Fruit fly (Drosophila melanogaster) whole organism, embryonic: ENCODE data around the gene Atg14.

Source experiments
- Ada2b ChIP-seq: fragments of 200-800 bp; sonication (Bioruptor generic); IDR thresholded peaks from 2 replicates; pipeline ENCODE4 v1.3.6; 2022; ENCODE audit warnings: missing biosample characterization, missing genetic modification characterization
- Aef1 ChIP-seq: fragments of 200-800 bp; sonication (Bioruptor generic); IDR thresholded peaks from 3 replicates; pipeline ENCODE4 v1.3.6; 2022; ENCODE audit warnings: missing biosample characterization, missing genetic modification characterization
- CG10147 ChIP-seq: fragments of 200-800 bp; sonication (Bioruptor generic); optimal IDR thresholded peaks from 2 replicates; lab custom pipeline; 2019; ENCODE audit warnings: missing biosample characterization, mild to moderate bottlenecking, missing genetic modification characterization, moderate library complexity
- CG10543 ChIP-seq: fragments of 200-800 bp; sonication (Bioruptor generic); optimal IDR thresholded peaks from 3 replicates; lab custom pipeline; 2017; ENCODE audit warnings: missing biosample characterization, mild to moderate bottlenecking, missing genetic modification characterization, moderate library complexity
- CG10959 ChIP-seq: fragments of 200-800 bp; sonication (Bioruptor generic); IDR thresholded peaks from 2 replicates; pipeline ENCODE4 v1.3.6; 2022; ENCODE audit warnings: missing biosample characterization, missing genetic modification characterization
- CG11247 ChIP-seq: fragments of 200-800 bp; sonication (Bioruptor generic); IDR thresholded peaks from 2 replicates; pipeline ENCODE4 v1.3.6; 2022; ENCODE audit warnings: missing biosample characterization, missing genetic modification characterization
- CG11695 ChIP-seq: fragments of 200-800 bp; sonication (Bioruptor generic); IDR thresholded peaks from 3 replicates; pipeline ENCODE4 v1.3.6; 2022; ENCODE audit warnings: missing biosample characterization, missing genetic modification characterization
- CG14441 ChIP-seq: fragments of 200-800 bp; sonication (Bioruptor generic); IDR thresholded peaks from 2 replicates; pipeline ENCODE4 v1.3.6; 2022; ENCODE audit warnings: missing biosample characterization, missing genetic modification characterization
- CG14965 ChIP-seq: fragments of 200-800 bp; sonication (Bioruptor generic); optimal IDR thresholded peaks from 2 replicates; lab custom pipeline; 2016; ENCODE audit warnings: missing biosample characterization, missing genetic modification characterization, borderline replicate concordance
- CG15696 ChIP-seq: fragments of 200-800 bp; sonication (Bioruptor generic); optimal IDR thresholded peaks from 2 replicates; lab custom pipeline; 2019; ENCODE audit warnings: missing biosample characterization, mild to moderate bottlenecking, missing genetic modification characterization, moderate library complexity
- CG1602 ChIP-seq: fragments of 200-800 bp; sonication (Bioruptor generic); optimal IDR thresholded peaks from 3 replicates; lab custom pipeline; 2016; ENCODE audit warnings: missing biosample characterization, missing genetic modification characterization
- CG17612 ChIP-seq: fragments of 200-800 bp; sonication (Bioruptor generic); IDR thresholded peaks from 2 replicates; pipeline ENCODE4 v1.3.6; 2022; ENCODE audit warnings: missing biosample characterization, missing genetic modification characterization
- CG18011 ChIP-seq: fragments of 200-800 bp; sonication (Bioruptor generic); optimal IDR thresholded peaks from 2 replicates; lab custom pipeline; 2017; ENCODE audit warnings: missing biosample characterization, missing genetic modification characterization, mild to moderate bottlenecking, moderate library complexity, missing genotype
- CG18764 ChIP-seq: fragments of 200-800 bp; sonication (Bioruptor generic); optimal IDR thresholded peaks from 3 replicates; lab custom pipeline; 2016; ENCODE audit warnings: missing biosample characterization, missing genetic modification characterization
- CG2120 ChIP-seq: fragments of 200-800 bp; sonication (Bioruptor generic); optimal IDR thresholded peaks from 3 replicates; lab custom pipeline; 2016; ENCODE audit warnings: missing biosample characterization, missing genetic modification characterization
- CG3065 ChIP-seq: fragments of 200-800 bp; sonication (Bioruptor generic); optimal IDR thresholded peaks from 2 replicates; lab custom pipeline; 2016; ENCODE audit warnings: missing biosample characterization, missing genetic modification characterization
- CG3407 ChIP-seq: fragments of 200-800 bp; sonication (Bioruptor generic); optimal IDR thresholded peaks from 2 replicates; lab custom pipeline; 2018; ENCODE audit warnings: missing biosample characterization, mild to moderate bottlenecking, missing genetic modification characterization
- CG4282 ChIP-seq: fragments of 200-800 bp; sonication (Bioruptor generic); optimal IDR thresholded peaks from 2 replicates; lab custom pipeline; 2016; ENCODE audit warnings: missing biosample characterization, missing genetic modification characterization
- CG6654 ChIP-seq: fragments of 200-800 bp; sonication (Bioruptor generic); optimal IDR thresholded peaks from 2 replicates; lab custom pipeline; 2017; ENCODE audit warnings: missing biosample characterization, mild to moderate bottlenecking, missing genetic modification characterization
- CG7745 ChIP-seq: fragments of 200-800 bp; sonication (Bioruptor generic); optimal IDR thresholded peaks from 2 replicates; lab custom pipeline; 2018; ENCODE audit warnings: missing biosample characterization, mild to moderate bottlenecking, missing genetic modification characterization, moderate library complexity
- CG7839 ChIP-seq: fragments of 200-800 bp; sonication (Bioruptor generic); optimal IDR thresholded peaks from 3 replicates; lab custom pipeline; 2018; ENCODE audit warnings: missing biosample characterization, mild to moderate bottlenecking, missing genetic modification characterization, moderate library complexity
- CG9215 ChIP-seq: fragments of 200-800 bp; sonication (Bioruptor generic); IDR thresholded peaks from 2 replicates; pipeline ENCODE4 v1.3.6; 2022; ENCODE audit warnings: missing biosample characterization, missing genetic modification characterization
- Dad ChIP-seq: fragments of 200-800 bp; sonication (Bioruptor generic); optimal IDR thresholded peaks from 3 replicates; lab custom pipeline; 2016; ENCODE audit warnings: missing biosample characterization, missing genetic modification characterization
- Deaf1 ChIP-seq: fragments of 200-800 bp; optimal IDR thresholded peaks from 3 replicates; lab custom pipeline; 2019; ENCODE audit warnings: missing biosample characterization, mild to moderate bottlenecking, missing genetic modification characterization, moderate library complexity
- Eip74EF ChIP-seq, 2 experiments: fragments of 200-800 bp in 1 of 2; fragments of >200 bp in 1 of 2; sonication (Bioruptor generic) in 1 of 2; optimal IDR thresholded peaks; 2 replicates each; lab custom pipeline; 2017 to 2019; ENCODE audit warnings: missing biosample characterization in 2 of 2, missing genetic modification characterization in 2 of 2, mild to moderate bottlenecking in 1 of 2, moderate library complexity in 1 of 2
- Hsf ChIP-seq: fragments of 200-800 bp; sonication (Bioruptor generic); optimal IDR thresholded peaks from 3 replicates; lab custom pipeline; 2016; ENCODE audit warnings: missing biosample characterization, missing genetic modification characterization
- NFAT ChIP-seq: fragments of 200-800 bp; sonication (Bioruptor generic); IDR thresholded peaks from 2 replicates; pipeline ENCODE4 v1.3.6; 2022; ENCODE audit warnings: missing biosample characterization, missing genetic modification characterization
- PHDP ChIP-seq: fragments of 200-800 bp; sonication (Bioruptor generic); optimal IDR thresholded peaks from 3 replicates; lab custom pipeline; 2018; ENCODE audit warnings: missing biosample characterization, mild to moderate bottlenecking, missing genetic modification characterization, moderate library complexity
- Rfx ChIP-seq: fragments of 200-800 bp; sonication (Bioruptor generic); IDR thresholded peaks from 2 replicates; pipeline ENCODE4 v1.3.6; 2022; ENCODE audit warnings: missing biosample characterization, missing genetic modification characterization
- Sin3A ChIP-seq: fragments of >200 bp; optimal IDR thresholded peaks from 2 replicates; lab custom pipeline; 2018
- Sry-β ChIP-seq: fragments of 200-800 bp; sonication (Bioruptor generic); optimal IDR thresholded peaks from 2 replicates; lab custom pipeline; 2018; ENCODE audit warnings: missing biosample characterization, mild to moderate bottlenecking, missing genetic modification characterization, moderate library complexity
- Sry-δ ChIP-seq: fragments of 200-800 bp; sonication (Bioruptor generic); optimal IDR thresholded peaks from 2 replicates; lab custom pipeline; 2016; ENCODE audit warnings: missing biosample characterization, missing genetic modification characterization
- Vsx1 ChIP-seq: fragments of 200-800 bp; sonication (Bioruptor generic); optimal IDR thresholded peaks from 2 replicates; lab custom pipeline; 2017; ENCODE audit warnings: missing biosample characterization, mild to moderate bottlenecking, missing genetic modification characterization, missing genetic modification reagents
- ac ChIP-seq: fragments of 200-800 bp; sonication (Bioruptor generic); optimal IDR thresholded peaks from 3 replicates; lab custom pipeline; 2017; ENCODE audit warnings: missing biosample characterization, mild to moderate bottlenecking, missing genetic modification characterization
- az2 ChIP-seq: fragments of 200-800 bp; sonication (Bioruptor generic); optimal IDR thresholded peaks from 3 replicates; lab custom pipeline; 2016; ENCODE audit warnings: missing biosample characterization, missing genetic modification characterization
- bbx ChIP-seq: fragments of 200-800 bp; sonication (Bioruptor generic); IDR thresholded peaks from 2 replicates; pipeline ENCODE4 v1.3.6; 2022; ENCODE audit warnings: missing biosample characterization, missing genetic modification characterization; ENCODE audit not compliant: partially characterized antibody
- cas ChIP-seq: fragments of 200-800 bp; sonication (Bioruptor generic); IDR thresholded peaks from 2 replicates; pipeline ENCODE4 v1.3.6; 2022; ENCODE audit warnings: missing biosample characterization, missing genetic modification characterization
- emc ChIP-seq: fragments of 200-800 bp; sonication (Bioruptor generic); optimal IDR thresholded peaks from 2 replicates; lab custom pipeline; 2016; ENCODE audit warnings: missing biosample characterization, missing genetic modification characterization
- exex ChIP-seq: fragments of 200-800 bp; sonication (Bioruptor generic); optimal IDR thresholded peaks from 4 replicates; lab custom pipeline; 2018; ENCODE audit warnings: missing biosample characterization, mild to moderate bottlenecking, missing genetic modification characterization, moderate library complexity
- fd102C ChIP-seq: fragments of 200-800 bp; sonication (Bioruptor generic); optimal IDR thresholded peaks from 2 replicates; lab custom pipeline; 2018; ENCODE audit warnings: missing biosample characterization, mild to moderate bottlenecking, missing genetic modification characterization, moderate library complexity
- inv ChIP-seq: fragments of 200-800 bp; sonication (Bioruptor generic); IDR thresholded peaks from 2 replicates; pipeline ENCODE4 v1.3.6; 2022; ENCODE audit warnings: missing biosample characterization, missing genetic modification characterization; ENCODE audit not compliant: partially characterized antibody
- lmd ChIP-seq: fragments of 200-800 bp; sonication (Bioruptor generic); IDR thresholded peaks from 2 replicates; pipeline ENCODE4 v1.3.6; 2022; ENCODE audit warnings: missing biosample characterization, missing genetic modification characterization
- luna ChIP-seq: fragments of 200-800 bp; sonication (Bioruptor generic); optimal IDR thresholded peaks from 2 replicates; lab custom pipeline; 2016; ENCODE audit warnings: missing biosample characterization, missing genetic modification characterization
- repo ChIP-seq: fragments of 200-800 bp; sonication (Bioruptor generic); optimal IDR thresholded peaks from 2 replicates; lab custom pipeline; 2016; ENCODE audit warnings: missing biosample characterization, missing genetic modification characterization
- scrt ChIP-seq: fragments of 200-800 bp; sonication (Bioruptor generic); optimal IDR thresholded peaks from 2 replicates; lab custom pipeline; 2018; ENCODE audit warnings: missing biosample characterization, mild to moderate bottlenecking, missing genetic modification characterization, moderate library complexity
- sima ChIP-seq: fragments of 200-800 bp; sonication (Bioruptor generic); optimal IDR thresholded peaks from 2 replicates; lab custom pipeline; 2016; ENCODE audit warnings: missing biosample characterization, missing genetic modification characterization
- stc ChIP-seq: fragments of 200-800 bp; sonication (Bioruptor generic); IDR thresholded peaks from 2 replicates; pipeline ENCODE4 v1.3.6; 2022; ENCODE audit warnings: missing biosample characterization, missing genetic modification characterization
- tgo ChIP-seq: fragments of 200-800 bp; sonication (Bioruptor generic); IDR thresholded peaks from 3 replicates; pipeline ENCODE4 v1.3.6; 2022; ENCODE audit warnings: missing biosample characterization, missing genetic modification characterization
- tna ChIP-seq: fragments of 200-800 bp; sonication (Bioruptor generic); IDR thresholded peaks from 2 replicates; pipeline ENCODE4 v1.3.6; 2022; ENCODE audit warnings: missing biosample characterization, missing genetic modification characterization; ENCODE audit not compliant: partially characterized antibody
- unpg ChIP-seq: fragments of 200-800 bp; sonication (Bioruptor generic); optimal IDR thresholded peaks from 3 replicates; lab custom pipeline; 2018; ENCODE audit warnings: missing biosample characterization, mild to moderate bottlenecking, missing genetic modification characterization, moderate library complexity
- wek ChIP-seq: fragments of 200-800 bp; sonication (Bioruptor generic); optimal IDR thresholded peaks from 3 replicates; lab custom pipeline; 2018; ENCODE audit warnings: missing biosample characterization, mild to moderate bottlenecking, missing genetic modification characterization, moderate library complexity

Atg14 gene

dm6 chr3R:29124128-29124527 is 7.9 kb downstream of the Atg14 start (continued):
- TF ChIP-seq luna (GFP tag; lab: Kevin White, UChicago) (no peak), Deaf1 (tag; lab: Kevin White, UChicago) (no peak), CG11247 (GFP tag; lab: Robert Waterston, UW) (peak; percentile 74), ac (GFP tag; lab: Kevin White, UChicago) (no peak), CG14965 (GFP tag; lab: Kevin White, UChicago) (no peak), Eip74EF (GFP tag; optimal IDR thresholded peaks at IDR 0.05; lab: Kevin White, UChicago) (no peak), CG17612 (GFP tag; lab: Robert Waterston, UW) (peak; percentile 39; the same call in 1 of the 2 replicates), sima (GFP tag; lab: Kevin White, UChicago) (no peak), emc (GFP tag; lab: Kevin White, UChicago) (peak; percentile 31), PHDP (tag; lab: Kevin White, UChicago) (peak; percentile 59), Dad (GFP tag; lab: Kevin White, UChicago) (peak; percentile 18), CG10959 (GFP tag; lab: Robert Waterston, UW) (peak; percentile 70), CG10543 (GFP tag; lab: Kevin White, UChicago) (peak; percentile 11), repo (GFP tag; lab: Kevin White, UChicago) (peak; percentile 24), lmd (GFP tag; lab: Robert Waterston, UW) (peak; percentile 74), NFAT (GFP tag; lab: Robert Waterston, UW) (peak; percentile 60; the same call in 1 of the 2 replicates), fd102C (GFP tag; lab: Kevin White, UChicago) (no peak), CG7745 (tag; lab: Kevin White, UChicago) (no peak), CG2120 (peak; percentile 71), bbx (GFP tag; lab: Robert Waterston, UW) (no peak), exex (tag; lab: Kevin White, UChicago) (no peak), Sry-β (GFP tag; lab: Kevin White, UChicago) (no peak), tna (no peak), Rfx (peak; percentile 84), cas (GFP tag; lab: Robert Waterston, UW) (no peak), unpg (peak; percentile 78), CG4282 (GFP tag; lab: Kevin White, UChicago) (no peak), Sin3A (lab: Kevin White, UChicago) (no peak), Ada2b (peak; percentile 58; the same call in 1 of the 2 replicates), Aef1 (peak; percentile 70), CG7839 (tag; lab: Kevin White, UChicago) (peak; percentile 77), wek (GFP tag; lab: Kevin White, UChicago) (peak; percentile 54), tgo (GFP tag; lab: Robert Waterston, UW) (peak; percentile 73), CG11695 (peak; percentile 77), CG15696 (tag; lab: Kevin White, UChicago) (peak; percentile 7), CG10147 (GFP tag; lab: Kevin White, UChicago) (no peak), stc (GFP tag; lab: Robert Waterston, UW) (peak; percentile 72), CG3065 (GFP tag; lab: Kevin White, UChicago) (no peak), CG14441 (GFP tag; lab: Robert Waterston, UW) (peak; percentile 78), inv (GFP tag; lab: Robert Waterston, UW) (no peak), CG6654 (GFP tag; lab: Kevin White, UChicago) (no peak), Hsf (GFP tag; lab: Kevin White, UChicago) (peak; percentile 65), CG18011 (no peak), az2 (GFP tag; lab: Kevin White, UChicago) (peak; percentile 60), CG1602 (GFP tag; lab: Kevin White, UChicago) (peak; percentile 57), CG3407 (GFP tag; lab: Kevin White, UChicago) (peak; percentile 38), Vsx1 (GFP tag; lab: Kevin White, UChicago) (no peak), scrt (GFP tag; lab: Kevin White, UChicago) (no peak), CG18764 (peak; percentile 26), CG9215 (GFP tag; lab: Robert Waterston, UW) (peak; percentile 56), Sry-δ (peak; percentile 14)
